Worm (Caenorhabditis elegans) whole organism, mixed stage, embryonic: ENCODE results near the gene F09C6.12.

Experiments
- M03D4.4 ChIP-seq: sonication (generic microtip); optimal IDR thresholded peaks from 2 replicates; lab custom pipeline; 2017; ENCODE audit warnings: mild to moderate bottlenecking, missing genetic modification characterization, missing compliant biosample characterization
- bed-3 ChIP-seq: fragments of 200-800 bp; sonication (Bioruptor generic); optimal IDR thresholded peaks from 3 replicates; lab custom pipeline; 2018; ENCODE audit warnings: mild to moderate bottlenecking, missing genetic modification characterization, moderate library complexity, missing compliant biosample characterization
- ceh-39 ChIP-seq: fragments of 150-350 bp; optimal IDR thresholded peaks from 2 replicates; lab custom pipeline; 2014; ENCODE audit warnings: missing biosample characterization, missing genetic modification characterization
- ceh-83 ChIP-seq: fragments of 200-800 bp; sonication (Bioruptor generic); optimal IDR thresholded peaks from 2 replicates; lab custom pipeline; 2018; ENCODE audit warnings: mild to moderate bottlenecking, missing genetic modification characterization, missing compliant biosample characterization
- ces-1 ChIP-seq: fragments of 150-350 bp; optimal IDR thresholded peaks from 2 replicates; lab custom pipeline; 2014; ENCODE audit warnings: missing biosample characterization, missing genetic modification reagents, missing genetic modification characterization
- cnd-1 ChIP-seq: fragments of 200-800 bp; sonication (Bioruptor generic); optimal IDR thresholded peaks from 2 replicates; lab custom pipeline; 2018; ENCODE audit warnings: mild to moderate bottlenecking, missing genetic modification characterization, missing compliant biosample characterization
- drap-1 ChIP-seq: fragments of 200-800 bp; sonication (Bioruptor generic); optimal IDR thresholded peaks from 3 replicates; lab custom pipeline; 2018; ENCODE audit warnings: mild to moderate bottlenecking, missing genetic modification characterization, missing compliant biosample characterization
- elt-1 ChIP-seq: sonication (generic microtip); optimal IDR thresholded peaks from 2 replicates; lab custom pipeline; 2017; ENCODE audit warnings: missing genetic modification characterization, mild to moderate bottlenecking, missing compliant biosample characterization, antibody characterized with exemption, moderate library complexity, borderline replicate concordance; ENCODE audit not compliant: insufficient read depth
- elt-3 ChIP-seq: fragments of 150-350 bp; optimal IDR thresholded peaks from 2 replicates; lab custom pipeline; 2014; ENCODE audit warnings: missing biosample characterization, missing genetic modification characterization
- flh-1 ChIP-seq: fragments of 200-800 bp; sonication (Bioruptor generic); optimal IDR thresholded peaks from 2 replicates; lab custom pipeline; 2018; ENCODE audit warnings: mild to moderate bottlenecking, missing genetic modification characterization, moderate library complexity, missing compliant biosample characterization
- ham-2 ChIP-seq: fragments of 200-800 bp; sonication (Bioruptor generic); optimal IDR thresholded peaks from 2 replicates; lab custom pipeline; 2018; ENCODE audit warnings: mild to moderate bottlenecking, missing genetic modification characterization, missing compliant biosample characterization
- hlh-1 ChIP-seq: fragments of 150-350 bp; optimal IDR thresholded peaks from 2 replicates; lab custom pipeline; 2014; ENCODE audit warnings: missing biosample characterization, missing genetic modification reagents, missing genetic modification characterization
- lin-13 ChIP-seq: fragments of 150-350 bp; optimal IDR thresholded peaks from 2 replicates; lab custom pipeline; 2014; ENCODE audit warnings: missing biosample characterization, missing genetic modification characterization
- lin-32 ChIP-seq: fragments of 200-800 bp; sonication (Bioruptor generic); optimal IDR thresholded peaks from 2 replicates; lab custom pipeline; 2018; ENCODE audit warnings: mild to moderate bottlenecking, missing genetic modification characterization, missing compliant biosample characterization
- lsy-2 ChIP-seq: fragments of 150-350 bp; optimal IDR thresholded peaks from 2 replicates; lab custom pipeline; 2014; ENCODE audit warnings: missing biosample characterization, missing genetic modification characterization
- mab-5 ChIP-seq: fragments of 150-350 bp; optimal IDR thresholded peaks from 2 replicates; lab custom pipeline; 2014; ENCODE audit warnings: missing biosample characterization, missing genetic modification characterization
- mep-1 ChIP-seq: fragments of 150-350 bp; optimal IDR thresholded peaks from 2 replicates; lab custom pipeline; 2017; ENCODE audit warnings: missing biosample characterization, missing genetic modification reagents, missing genetic modification characterization, inconsistent platforms
- mls-2 ChIP-seq: sonication (generic microtip); optimal IDR thresholded peaks from 2 replicates; lab custom pipeline; 2016; ENCODE audit warnings: mild to moderate bottlenecking, missing genetic modification characterization, moderate library complexity, missing compliant biosample characterization
- nhr-12 ChIP-seq: fragments of 150-350 bp; optimal IDR thresholded peaks from 2 replicates; lab custom pipeline; 2014; ENCODE audit warnings: missing biosample characterization, missing genetic modification characterization
- nhr-2 ChIP-seq: fragments of 150-350 bp; optimal IDR thresholded peaks from 2 replicates; lab custom pipeline; 2014; ENCODE audit warnings: missing biosample characterization, missing genetic modification characterization
- nhr-237 ChIP-seq: fragments of 150-350 bp; optimal IDR thresholded peaks from 2 replicates; lab custom pipeline; 2014; ENCODE audit warnings: missing biosample characterization, missing genetic modification characterization
- nhr-28 ChIP-seq: fragments of 150-350 bp; optimal IDR thresholded peaks from 2 replicates; lab custom pipeline; 2014; ENCODE audit warnings: missing biosample characterization, missing genetic modification characterization
- nhr-76 ChIP-seq: sonication (generic microtip); optimal IDR thresholded peaks from 2 replicates; lab custom pipeline; 2017; ENCODE audit warnings: missing biosample characterization, missing genetic modification characterization
- sem-2 ChIP-seq: fragments of 200-800 bp; sonication (Bioruptor generic); optimal IDR thresholded peaks from 2 replicates; lab custom pipeline; 2018; ENCODE audit warnings: mild to moderate bottlenecking, missing genetic modification characterization, missing compliant biosample characterization
- sptf-1 ChIP-seq: sonication (generic microtip); optimal IDR thresholded peaks from 2 replicates; lab custom pipeline; 2017; ENCODE audit warnings: mild to moderate bottlenecking, missing genetic modification characterization, moderate library complexity, missing compliant biosample characterization
- unc-120 ChIP-seq: sonication (generic microtip); optimal IDR thresholded peaks from 2 replicates; lab custom pipeline; 2017; ENCODE audit warnings: missing genetic modification characterization, missing compliant biosample characterization; ENCODE audit not compliant: poor library complexity, severe bottlenecking
- unc-39 ChIP-seq: fragments of 150-350 bp; optimal IDR thresholded peaks from 2 replicates; lab custom pipeline; 2014; ENCODE audit warnings: missing biosample characterization, missing genetic modification characterization
- unc-62 ChIP-seq: fragments of 150-350 bp; optimal IDR thresholded peaks from 2 replicates; lab custom pipeline; 2014; ENCODE audit warnings: missing biosample characterization, missing genetic modification reagents, missing genetic modification characterization
- zip-8 ChIP-seq: fragments of 150-350 bp; optimal IDR thresholded peaks from 2 replicates; lab custom pipeline; 2014; ENCODE audit warnings: missing biosample characterization, missing genetic modification characterization
- ztf-11 ChIP-seq: fragments of 150-350 bp; optimal IDR thresholded peaks from 2 replicates; lab custom pipeline; 2014; ENCODE audit warnings: missing biosample characterization, missing genetic modification characterization

Gene F09C6.12

DNA sequence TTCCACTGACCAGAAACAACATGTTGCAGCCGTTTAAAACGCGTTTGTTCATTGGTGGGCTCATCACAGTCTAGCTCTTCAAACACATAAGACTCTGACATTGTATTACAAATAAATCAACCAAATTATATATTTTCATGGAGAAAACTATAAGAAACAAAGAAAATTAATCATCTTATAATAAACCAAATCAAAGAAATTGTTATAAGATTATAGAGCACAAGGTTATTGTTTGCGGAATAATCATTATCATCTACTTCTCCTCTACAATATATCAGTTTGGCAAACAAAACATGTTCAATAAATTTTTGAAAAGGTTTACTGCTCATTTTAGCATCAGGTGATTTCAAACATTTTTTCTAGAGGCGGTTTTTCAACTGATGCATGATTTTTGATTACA lies 20.9 kb upstream of the F09C6.12 start, which contains the start of the genes clec-32 and clec-24:
clec-32 (minus strand) TSS at position 101 of the 400 bp plus-strand sequence.
clec-24 (plus strand) TSS at position 294 of the 400 bp plus-strand sequence.
- no peak for TF ChIP-seq nhr-28
- TF ChIP-seq ceh-39 (tag; lab: Kevin White, UChicago) = no peak
- no peak for TF ChIP-seq unc-62
- TF ChIP-seq M03D4.4 (tag; lab: Kevin White, UChicago) = no peak
- no peak for TF ChIP-seq mab-5
- no peak for TF ChIP-seq ces-1 (GFP tag; lab: Kevin White, UChicago)
- no peak for TF ChIP-seq nhr-12 (tag; lab: Kevin White, UChicago)
- no peak for TF ChIP-seq elt-3 (tag; lab: Kevin White, UChicago)
- TF ChIP-seq drap-1 (GFP tag; lab: Kevin White, UChicago) = no peak
- no peak for TF ChIP-seq bed-3 (GFP tag; lab: Kevin White, UChicago)
- TF ChIP-seq elt-1 (tag; lab: Kevin White, UChicago) = no peak
- no peak for TF ChIP-seq sptf-1 (tag; lab: Kevin White, UChicago)
- TF ChIP-seq unc-39 = no peak
- TF ChIP-seq nhr-237 (tag; lab: Kevin White, UChicago) = no peak
- TF ChIP-seq ceh-83 (GFP tag; lab: Kevin White, UChicago) = no peak
- no peak for TF ChIP-seq hlh-1 (tag; lab: Kevin White, UChicago)

DNA sequence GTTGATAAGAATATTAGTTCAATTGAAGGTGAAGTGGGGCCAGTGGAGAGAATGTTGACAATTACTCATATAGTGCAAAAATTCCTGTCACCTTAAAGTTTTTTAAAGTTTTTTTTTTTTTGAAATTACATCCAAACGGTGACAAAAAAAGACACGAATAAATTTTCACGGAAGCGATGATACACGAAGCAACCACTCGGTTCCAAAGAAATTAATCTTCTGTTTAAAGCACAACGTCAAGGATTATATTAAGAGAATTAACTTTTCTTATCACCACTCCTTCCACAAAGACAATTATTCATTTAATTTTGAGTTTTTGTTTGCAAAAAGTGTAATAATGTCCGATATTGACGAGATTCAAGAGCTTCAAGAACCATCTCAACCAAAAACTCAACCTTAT lies 17.3 kb upstream of the F09C6.12 start, which contains the start of gene clec-28:
clec-28 (plus strand) TSS at position 301 of the 400 bp plus-strand sequence.
- TF ChIP-seq bed-3 (GFP tag; lab: Kevin White, UChicago) (no peak), ztf-11 (tag; lab: Kevin White, UChicago) (no peak), mep-1 (tag; lab: Kevin White, UChicago) (no peak), nhr-2 (tag; lab: Kevin White, UChicago) (no peak), sem-2 (GFP tag; lab: Kevin White, UChicago) (no peak), flh-1 (GFP tag; lab: Kevin White, UChicago) (no peak), sptf-1 (tag; lab: Kevin White, UChicago) (no peak), ceh-83 (GFP tag; lab: Kevin White, UChicago) (no peak), elt-3 (tag; lab: Kevin White, UChicago) (no peak), drap-1 (GFP tag; lab: Kevin White, UChicago) (no peak), nhr-76 (tag; lab: Kevin White, UChicago) (no peak), lin-32 (GFP tag; lab: Kevin White, UChicago) (no peak)

ce11 chrV:16869740-16870139 lies 12.9 kb upstream of the F09C6.12 start, which contains the start of gene clec-33:
Gene clec-33 (minus strand): TSS chrV:16869840.
- no peak for TF ChIP-seq mep-1 (tag; lab: Kevin White, UChicago)
- no peak for TF ChIP-seq sem-2 (GFP tag; lab: Kevin White, UChicago)
- no peak for TF ChIP-seq elt-1 (tag; lab: Kevin White, UChicago)
- TF ChIP-seq drap-1 (GFP tag; lab: Kevin White, UChicago) = no peak
- no peak for TF ChIP-seq unc-62
- TF ChIP-seq unc-120 (tag; lab: Kevin White, UChicago) = no peak
- TF ChIP-seq ztf-11 (tag; lab: Kevin White, UChicago) = no peak
- no peak for TF ChIP-seq ceh-39 (tag; lab: Kevin White, UChicago)
- TF ChIP-seq elt-3 (tag; lab: Kevin White, UChicago) = no peak
- no peak for TF ChIP-seq ham-2
- no peak for TF ChIP-seq lsy-2 (tag; lab: Kevin White, UChicago)
- TF ChIP-seq cnd-1 = no peak
- TF ChIP-seq hlh-1 (tag; lab: Kevin White, UChicago) = no peak
- TF ChIP-seq mls-2 (tag; lab: Kevin White, UChicago) = no peak
- TF ChIP-seq lin-32 (GFP tag; lab: Kevin White, UChicago) = no peak

DNA sequence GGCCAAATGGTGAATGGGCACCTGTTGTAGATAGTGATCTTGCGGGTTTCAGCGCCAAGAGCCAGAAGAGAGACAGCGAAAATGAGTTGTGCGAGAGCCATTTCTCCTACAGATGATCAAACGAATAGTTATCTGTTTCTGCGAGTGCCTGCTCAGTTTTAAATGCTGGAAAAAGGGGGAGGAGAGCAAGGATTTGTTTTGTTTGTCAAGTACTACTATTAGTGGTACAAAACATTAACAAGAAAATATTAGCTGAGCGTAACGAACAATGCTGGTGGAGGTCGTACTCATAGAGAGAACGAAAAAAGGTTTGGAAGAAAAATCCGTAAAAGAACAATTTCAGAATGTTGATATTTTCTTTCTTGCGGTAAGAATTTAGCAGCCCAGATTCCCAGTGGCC lies 11.3 kb upstream of the F09C6.12 start, which contains the start of gene thn-4:
thn-4 (minus strand) TSS at position 101 of the 400 bp plus-strand sequence.
- TF ChIP-seq unc-120 (tag; lab: Kevin White, UChicago) = no peak
- no peak for TF ChIP-seq bed-3 (GFP tag; lab: Kevin White, UChicago)
- no peak for TF ChIP-seq unc-39
- TF ChIP-seq ceh-39 (tag; lab: Kevin White, UChicago) = no peak
- TF ChIP-seq lin-32 (GFP tag; lab: Kevin White, UChicago) = no peak
- TF ChIP-seq flh-1 (GFP tag; lab: Kevin White, UChicago) = no peak
- TF ChIP-seq zip-8 (tag; lab: Kevin White, UChicago) = no peak
- no peak for TF ChIP-seq nhr-2 (tag; lab: Kevin White, UChicago)
- no peak for TF ChIP-seq M03D4.4 (tag; lab: Kevin White, UChicago)
- TF ChIP-seq lin-13 = no peak
- no peak for TF ChIP-seq nhr-12 (tag; lab: Kevin White, UChicago)
